Fruit fly (Drosophila melanogaster) whole organism, prepupa: ENCODE data around the gene CG8236.

ENCODE experiments used
- Blimp-1 ChIP-seq: fragments of 200-800 bp; sonication (Bioruptor generic); optimal IDR thresholded peaks from 3 replicates; lab custom pipeline; 2017; ENCODE audit warnings: missing biosample characterization, missing genetic modification characterization, mild to moderate bottlenecking, moderate library complexity, missing genetic modification reagents
- CG10669 ChIP-seq: fragments of 200-800 bp; sonication (Bioruptor generic); optimal IDR thresholded peaks from 3 replicates; lab custom pipeline; 2018; ENCODE audit warnings: missing biosample characterization, mild to moderate bottlenecking, missing genetic modification characterization, moderate library complexity
- CG11294 ChIP-seq: fragments of 200-800 bp; sonication (Bioruptor generic); IDR thresholded peaks from 2 replicates; pipeline ENCODE4 v1.3.6; 2022; ENCODE audit warnings: missing biosample characterization, missing genetic modification characterization
- CG15336 ChIP-seq: fragments of 200-800 bp; sonication (Bioruptor generic); IDR thresholded peaks from 2 replicates; pipeline ENCODE4 v1.3.6; 2022; ENCODE audit warnings: missing biosample characterization, missing genetic modification characterization
- CG3032 ChIP-seq: fragments of 200-800 bp; optimal IDR thresholded peaks from 2 replicates; lab custom pipeline; 2019; ENCODE audit warnings: missing biosample characterization, mild to moderate bottlenecking, missing genetic modification characterization, moderate library complexity
- CG4318 ChIP-seq: fragments of 200-800 bp; sonication (Bioruptor generic); optimal IDR thresholded peaks from 3 replicates; lab custom pipeline; 2017; ENCODE audit warnings: missing biosample characterization, mild to moderate bottlenecking, missing genetic modification characterization
- CG6163 ChIP-seq: fragments of 200-800 bp; sonication (Bioruptor generic); IDR thresholded peaks from 3 replicates; pipeline ENCODE4 v1.3.6; 2022; ENCODE audit warnings: missing biosample characterization, missing genetic modification characterization
- CG6854 ChIP-seq: fragments of 200-800 bp; sonication (Bioruptor generic); optimal IDR thresholded peaks from 2 replicates; lab custom pipeline; 2017; ENCODE audit warnings: missing biosample characterization, mild to moderate bottlenecking, missing genetic modification characterization
- Eip75B ChIP-seq: fragments of 200-800 bp; sonication (Bioruptor generic); optimal IDR thresholded peaks from 3 replicates; lab custom pipeline; 2016; ENCODE audit warnings: missing biosample characterization, missing genetic modification characterization
- Ets21C ChIP-seq: fragments of 200-800 bp; sonication (Bioruptor generic); optimal IDR thresholded peaks from 3 replicates; lab custom pipeline; 2016; ENCODE audit warnings: missing biosample characterization, missing genetic modification characterization
- Lpt ChIP-seq: fragments of 200-800 bp; sonication (Bioruptor generic); optimal IDR thresholded peaks from 3 replicates; lab custom pipeline; 2016; ENCODE audit warnings: missing biosample characterization, missing genetic modification characterization
- Sox102F ChIP-seq: fragments of 200-800 bp; sonication (Bioruptor generic); optimal IDR thresholded peaks from 2 replicates; lab custom pipeline; 2016; ENCODE audit warnings: missing biosample characterization, mild to moderate bottlenecking, missing genetic modification characterization
- dac ChIP-seq: fragments of 200-800 bp; sonication (Bioruptor generic); optimal IDR thresholded peaks from 2 replicates; lab custom pipeline; 2017; ENCODE audit warnings: missing biosample characterization, mild to moderate bottlenecking, missing genetic modification characterization
- pdm3 ChIP-seq: fragments of 200-800 bp; sonication (Bioruptor generic); optimal IDR thresholded peaks from 3 replicates; lab custom pipeline; 2016; ENCODE audit warnings: missing biosample characterization, missing genetic modification characterization

DNA sequence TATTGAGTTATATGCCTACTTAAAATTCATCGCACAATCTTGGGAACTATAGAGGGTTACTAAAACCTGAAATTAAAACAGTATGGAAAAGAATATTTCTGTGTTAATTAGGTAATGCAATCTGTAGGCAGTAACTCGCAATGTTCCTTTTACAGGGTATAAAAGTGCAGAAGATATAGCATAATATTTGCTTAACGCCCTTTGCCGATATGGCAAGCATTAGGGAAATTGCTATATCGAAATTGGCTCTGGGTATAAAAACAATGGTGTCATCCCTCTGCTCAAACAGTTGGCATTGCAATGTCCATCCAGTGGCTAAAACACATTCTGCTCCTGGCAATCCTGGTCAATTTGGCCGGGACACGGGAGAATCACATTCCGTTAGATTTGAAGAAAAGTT lies 25.2 kb downstream of the CG8236 start, which contains the start of gene Ir85a:
- TF ChIP-seq CG3032 (tag; lab: Kevin White, UChicago) = no peak
- no peak for TF ChIP-seq CG4318 (GFP tag; lab: Kevin White, UChicago)
- TF ChIP-seq CG15336 (GFP tag; lab: Robert Waterston, UW) = no peak
- no peak for TF ChIP-seq CG6163 (GFP tag; lab: Robert Waterston, UW)
- TF ChIP-seq Blimp-1 (GFP tag; lab: Kevin White, UChicago) = no peak
- no peak for TF ChIP-seq Sox102F (GFP tag; lab: Kevin White, UChicago)
- TF ChIP-seq pdm3 = no peak
- TF ChIP-seq CG11294 = no peak
- no peak for TF ChIP-seq CG6854 (GFP tag; lab: Kevin White, UChicago)
- TF ChIP-seq dac (GFP tag; lab: Kevin White, UChicago) = no peak
- no peak for TF ChIP-seq Ets21C (GFP tag; lab: Kevin White, UChicago)
- TF ChIP-seq Lpt = no peak
- no peak for TF ChIP-seq CG10669 (GFP tag; lab: Kevin White, UChicago)
- no peak for TF ChIP-seq Eip75B (GFP tag; lab: Kevin White, UChicago)
